Worm (Caenorhabditis elegans) whole organism, L1 larva: ENCODE measurements around the gene orc-2.

ENCODE experiments used
- C04F5.9 ChIP-seq: sonication (generic microtip); optimal IDR thresholded peaks from 2 replicates; lab custom pipeline; 2016; ENCODE audit warnings: missing genetic modification characterization, missing compliant biosample characterization
- C16A3.4 ChIP-seq: fragments of 150-350 bp; optimal IDR thresholded peaks from 2 replicates; lab custom pipeline; 2014; ENCODE audit warnings: missing biosample characterization, missing genetic modification characterization
- C34B4.2 ChIP-seq: sonication (generic microtip); optimal IDR thresholded peaks from 2 replicates; lab custom pipeline; 2017; ENCODE audit warnings: mild to moderate bottlenecking, missing genetic modification characterization, missing compliant biosample characterization
- Y116A8C.19 ChIP-seq: sonication (generic microtip); optimal IDR thresholded peaks from 2 replicates; lab custom pipeline; 2016; ENCODE audit warnings: missing compliant biosample characterization, missing genetic modification characterization, borderline replicate concordance
- blmp-1 ChIP-seq: fragments of 150-350 bp; optimal IDR thresholded peaks from 2 replicates; lab custom pipeline; 2014; ENCODE audit warnings: missing biosample characterization, missing genetic modification characterization
- ceh-82 ChIP-seq, 3 experiments: fragments of 150-350 bp in 1 of 3; sonication (generic microtip) in 2 of 3; optimal IDR thresholded peaks; 2 replicates each; lab custom pipeline; 2014 to 2017; ENCODE audit warnings: missing biosample characterization in 3 of 3, missing genetic modification characterization in 3 of 3
- ceh-90 ChIP-seq: sonication (generic microtip); optimal IDR thresholded peaks from 2 replicates; lab custom pipeline; 2016; ENCODE audit warnings: missing genetic modification characterization, missing compliant biosample characterization
- ces-1 ChIP-seq: fragments of 150-350 bp; optimal IDR thresholded peaks from 2 replicates; lab custom pipeline; 2014; ENCODE audit warnings: missing biosample characterization, missing genetic modification reagents, missing genetic modification characterization
- dpl-1 ChIP-seq, 3 experiments: fragments of 150-350 bp in 2 of 3; sonication (generic microtip) in 1 of 3; optimal IDR thresholded peaks; 2 replicates each; lab custom pipeline; 2014 to 2017; ENCODE audit warnings: missing biosample characterization in 3 of 3, missing genetic modification characterization in 3 of 3, missing genetic modification reagents in 3 of 3
- dsc-1 ChIP-seq: sonication (generic microtip); optimal IDR thresholded peaks from 2 replicates; lab custom pipeline; 2016; ENCODE audit warnings: mild to moderate bottlenecking, missing genetic modification characterization, missing compliant biosample characterization
- efl-1 ChIP-seq, 4 experiments: fragments of 150-350 bp; optimal IDR thresholded peaks in 3 of 4; peaks in 1 of 4; 1 replicate in 1 of 4; 2 replicates in 3 of 4; lab custom pipeline; 2014; ENCODE audit warnings: missing biosample characterization in 2 of 4, missing genetic modification characterization in 2 of 4, missing genetic modification reagents in 2 of 4
- egl-27 ChIP-seq, 2 experiments: fragments of 150-350 bp in 1 of 2; sonication (generic microtip); optimal IDR thresholded peaks; 3 replicates each; lab custom pipeline; 2017 to 2018; ENCODE audit warnings: missing biosample characterization in 2 of 2, missing genetic modification characterization in 2 of 2, missing genetic modification reagents in 2 of 2
- elt-2 ChIP-seq: sonication (generic microtip); optimal IDR thresholded peaks from 2 replicates; lab custom pipeline; 2016; ENCODE audit warnings: missing genetic modification characterization, mild to moderate bottlenecking, inconsistent platforms, missing compliant biosample characterization, missing genetic modification reagents
- elt-3 ChIP-seq, 6 experiments: fragments of 150-350 bp in 1 of 6; sonication (generic microtip); optimal IDR thresholded peaks; 2 replicates each; lab custom pipeline; 2017 to 2018; ENCODE audit warnings: missing biosample characterization in 6 of 6, missing genetic modification characterization in 6 of 6, inconsistent platforms in 1 of 6
- ets-5 ChIP-seq: fragments of 200-800 bp; sonication (Bioruptor generic); IDR thresholded peaks from 2 replicates; pipeline ENCODE4 v1.3.6; 2022; ENCODE audit warnings: missing genetic modification characterization, missing compliant biosample characterization
- fkh-8 ChIP-seq: sonication (generic microtip); optimal IDR thresholded peaks from 2 replicates; lab custom pipeline; 2016; ENCODE audit warnings: mild to moderate bottlenecking, missing genetic modification characterization, missing compliant biosample characterization
- grh-1 ChIP-seq: fragments of 200-800 bp; sonication (Bioruptor generic); IDR thresholded peaks from 2 replicates; pipeline ENCODE4 v1.3.6; 2022; ENCODE audit warnings: missing genetic modification reagents, missing genetic modification characterization, missing compliant biosample characterization
- hlh-4 ChIP-seq: sonication (generic microtip); optimal IDR thresholded peaks from 2 replicates; lab custom pipeline; 2016; ENCODE audit warnings: mild to moderate bottlenecking, missing genetic modification characterization, missing compliant biosample characterization
- hpl-2 ChIP-seq: fragments of 150-350 bp; optimal IDR thresholded peaks from 2 replicates; lab custom pipeline; 2014; ENCODE audit warnings: missing biosample characterization, missing genetic modification reagents, missing genetic modification characterization
- isw-1 ChIP-seq: fragments of 200-800 bp; sonication (Bioruptor generic); IDR thresholded peaks from 2 replicates; pipeline ENCODE4 v1.3.6; 2022; ENCODE audit warnings: missing genetic modification characterization, missing compliant biosample characterization
- lin-13 ChIP-seq: fragments of 150-350 bp; optimal IDR thresholded peaks from 2 replicates; lab custom pipeline; 2014; ENCODE audit warnings: missing biosample characterization, missing genetic modification reagents, missing genetic modification characterization
- lin-14 ChIP-seq: fragments of 200-800 bp; sonication (Bioruptor generic); optimal IDR thresholded peaks from 2 replicates; lab custom pipeline; 2018; ENCODE audit warnings: mild to moderate bottlenecking, missing genetic modification characterization, moderate library complexity, missing compliant biosample characterization
- lin-15B ChIP-seq: fragments of 150-350 bp; sonication (generic microtip); optimal IDR thresholded peaks from 3 replicates; lab custom pipeline; 2014; ENCODE audit warnings: missing biosample characterization, missing genetic modification characterization
- lin-35 ChIP-seq, 2 experiments: fragments of 150-350 bp; optimal IDR thresholded peaks; 2 replicates each; lab custom pipeline; 2014; ENCODE audit warnings: missing biosample characterization in 2 of 2, missing genetic modification characterization in 2 of 2, missing genetic modification reagents in 2 of 2
- lin-39 ChIP-seq: fragments of 150-350 bp; optimal IDR thresholded peaks from 2 replicates; lab custom pipeline; 2014; ENCODE audit warnings: missing biosample characterization, missing genetic modification reagents, missing genetic modification characterization
- lir-3 ChIP-seq: sonication (generic microtip); optimal IDR thresholded peaks from 2 replicates; lab custom pipeline; 2016; ENCODE audit warnings: mild to moderate bottlenecking, missing genetic modification characterization, moderate library complexity, missing compliant biosample characterization; ENCODE audit not compliant: poor library complexity
- lsy-2 ChIP-seq, 2 experiments: fragments of 150-350 bp; optimal IDR thresholded peaks; 2 replicates each; lab custom pipeline; 2014; ENCODE audit warnings: missing biosample characterization in 2 of 2, missing genetic modification characterization in 2 of 2
- nhr-12 ChIP-seq: sonication (generic microtip); optimal IDR thresholded peaks from 2 replicates; lab custom pipeline; 2017; ENCODE audit warnings: missing biosample characterization, missing genetic modification characterization
- nhr-20 ChIP-seq: sonication (generic microtip); optimal IDR thresholded peaks from 2 replicates; lab custom pipeline; 2016; ENCODE audit warnings: mild to moderate bottlenecking, missing genetic modification characterization, missing compliant biosample characterization
- nhr-28 ChIP-seq: fragments of 150-350 bp; optimal IDR thresholded peaks from 2 replicates; lab custom pipeline; 2014; ENCODE audit warnings: missing biosample characterization, missing genetic modification characterization
- nhr-85 ChIP-seq: sonication (generic microtip); peaks from one replicate; lab custom pipeline; 2016; ENCODE audit warnings: missing genetic modification characterization, inconsistent platforms, missing compliant biosample characterization
- nhr-90 ChIP-seq: sonication (generic microtip); optimal IDR thresholded peaks from 2 replicates; lab custom pipeline; 2016; ENCODE audit warnings: mild to moderate bottlenecking, missing genetic modification characterization, missing compliant biosample characterization; ENCODE audit not compliant: poor library complexity
- pag-3 ChIP-seq: sonication (generic microtip); optimal IDR thresholded peaks from 2 replicates; lab custom pipeline; 2017; ENCODE audit warnings: missing genetic modification characterization, mild to moderate bottlenecking, missing compliant biosample characterization, antibody characterized with exemption, borderline replicate concordance; ENCODE audit not compliant: insufficient read depth
- pax-3 ChIP-seq: fragments of 200-800 bp; sonication (Bioruptor generic); optimal IDR thresholded peaks from 2 replicates; lab custom pipeline; 2018; ENCODE audit warnings: mild to moderate bottlenecking, missing genetic modification characterization, moderate library complexity, missing compliant biosample characterization
- pqm-1 ChIP-seq: sonication (generic microtip); optimal IDR thresholded peaks from 3 replicates; lab custom pipeline; 2017; ENCODE audit warnings: missing biosample characterization, missing genetic modification characterization
- snu-23 ChIP-seq: sonication (generic microtip); optimal IDR thresholded peaks from 2 replicates; lab custom pipeline; 2016; ENCODE audit warnings: missing genetic modification characterization, missing compliant biosample characterization
- sox-4 ChIP-seq: sonication (generic microtip); optimal IDR thresholded peaks from 2 replicates; lab custom pipeline; 2016; ENCODE audit warnings: missing genetic modification characterization, missing compliant biosample characterization
- sptf-1 ChIP-seq: fragments of 150-350 bp; optimal IDR thresholded peaks from 2 replicates; lab custom pipeline; 2014; ENCODE audit warnings: missing biosample characterization, missing genetic modification characterization
- tlp-1 ChIP-seq: fragments of 150-350 bp; optimal IDR thresholded peaks from 2 replicates; lab custom pipeline; 2014; ENCODE audit warnings: missing biosample characterization, missing genetic modification characterization
- unc-130 ChIP-seq: fragments of 150-350 bp; optimal IDR thresholded peaks from 2 replicates; lab custom pipeline; 2017; ENCODE audit warnings: missing biosample characterization, missing genetic modification characterization, inconsistent platforms
- unc-62 ChIP-seq: fragments of 150-350 bp; optimal IDR thresholded peaks from 2 replicates; lab custom pipeline; 2014; ENCODE audit warnings: missing biosample characterization, missing genetic modification reagents, missing genetic modification characterization
- unc-86 ChIP-seq: sonication (generic microtip); optimal IDR thresholded peaks from 2 replicates; lab custom pipeline; 2016; ENCODE audit warnings: missing genetic modification characterization, missing compliant biosample characterization
- unc-98 ChIP-seq: fragments of 200-800 bp; sonication (Bioruptor generic); IDR thresholded peaks from 2 replicates; pipeline ENCODE4 v1.3.6; 2022; ENCODE audit warnings: missing genetic modification characterization, missing compliant biosample characterization
- zag-1 ChIP-seq: fragments of 150-350 bp; optimal IDR thresholded peaks from 2 replicates; lab custom pipeline; 2014; ENCODE audit warnings: missing biosample characterization, missing genetic modification characterization
- zip-4 ChIP-seq: fragments of 200-800 bp; sonication (Bioruptor generic); optimal IDR thresholded peaks from 2 replicates; lab custom pipeline; 2018; ENCODE audit warnings: mild to moderate bottlenecking, missing genetic modification characterization, moderate library complexity, missing compliant biosample characterization
- ztf-11 ChIP-seq, 2 experiments: sonication (generic microtip); optimal IDR thresholded peaks; 2 replicates each; lab custom pipeline; 2016 to 2017; ENCODE audit warnings: missing genetic modification characterization in 2 of 2, missing biosample characterization in 1 of 2, missing compliant biosample characterization in 1 of 2
- ztf-4 ChIP-seq: fragments of 150-350 bp; optimal IDR thresholded peaks from 2 replicates; lab custom pipeline; 2014; ENCODE audit warnings: missing biosample characterization, missing genetic modification characterization

Gene orc-2

DNA sequence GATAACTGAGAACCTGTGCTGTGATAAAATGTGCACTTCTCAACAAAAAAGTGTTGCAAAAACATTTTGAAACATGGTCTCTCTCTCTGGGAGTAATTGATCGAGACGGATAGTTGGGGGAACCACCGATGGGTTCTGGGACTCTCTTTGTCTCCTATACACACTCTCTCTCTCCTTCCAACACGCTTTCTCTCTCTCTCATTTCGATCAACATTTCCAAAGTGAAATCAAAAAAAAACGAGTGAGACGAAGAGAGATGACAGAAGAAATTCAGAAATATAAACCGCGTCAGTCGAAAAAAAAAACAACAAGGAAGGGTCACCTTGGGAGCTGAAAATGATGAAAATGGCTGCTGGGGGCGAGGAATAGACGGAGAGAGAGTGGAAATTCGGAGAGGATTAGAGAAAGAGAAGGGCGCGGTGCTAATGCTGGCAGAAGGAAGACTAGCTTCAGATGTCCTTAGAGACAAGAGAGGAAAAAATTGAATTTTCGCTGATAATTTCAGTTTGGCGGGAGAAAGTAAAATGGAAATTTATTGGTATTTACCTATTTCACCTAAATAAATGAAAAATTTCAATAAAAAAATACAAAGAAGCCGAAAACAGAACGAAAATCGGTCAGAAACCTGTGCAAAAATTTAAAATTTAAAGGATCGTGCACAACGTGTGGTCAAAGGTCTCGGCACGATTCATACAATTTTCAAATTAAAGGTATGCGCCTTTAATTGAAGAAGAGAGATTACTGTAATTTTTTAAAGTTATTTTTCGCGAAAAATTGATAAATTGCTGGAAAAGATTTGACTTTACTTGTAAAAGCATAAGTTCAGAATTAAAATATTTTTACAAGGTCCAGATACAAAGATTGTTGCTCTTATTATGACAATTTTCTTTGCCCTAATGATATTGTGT is 10.7 kb upstream of the orc-2 start (continued):
- TF ChIP-seq nhr-28 (tag; lab: Kevin White, UChicago) = no peak
- no peak for TF ChIP-seq isw-1 (GFP tag; lab: Robert Waterston, UW)
- TF ChIP-seq snu-23 (GFP tag; lab: Kevin White, UChicago) = peak; percentile 36
- no peak for TF ChIP-seq C16A3.4 (tag; lab: Kevin White, UChicago)
- TF ChIP-seq ceh-82 (tag; optimal IDR thresholded peaks at IDR 0.05; lab: Kevin White, UChicago) = no peak
- no peak for TF ChIP-seq hpl-2 (GFP tag; lab: Kevin White, UChicago)
- no peak for TF ChIP-seq C34B4.2 (tag; lab: Kevin White, UChicago)
- TF ChIP-seq tlp-1 (tag; lab: Kevin White, UChicago) = no peak
- peak; percentile 61 for TF ChIP-seq lin-14 (GFP tag; lab: Kevin White, UChicago)
- no peak for TF ChIP-seq lin-35 (GFP tag; optimal IDR thresholded peaks at IDR 0.05; lab: Kevin White, UChicago)
- TF ChIP-seq lsy-2 (tag; optimal IDR thresholded peaks at IDR 0.05; lab: Kevin White, UChicago) = peak in 1 of 2 experiments; percentile 47
- TF ChIP-seq Y116A8C.19 (tag; lab: Kevin White, UChicago) = no peak
- no peak for TF ChIP-seq elt-2 (tag; lab: Kevin White, UChicago)
- TF ChIP-seq blmp-1 = peak; percentile 93
- no peak for TF ChIP-seq pqm-1 (tag; lab: Kevin White, UChicago)
- TF ChIP-seq sptf-1 (tag; lab: Kevin White, UChicago) = no peak
- no peak for TF ChIP-seq sox-4 (tag; lab: Kevin White, UChicago)
- TF ChIP-seq lin-13 (GFP tag; lab: Kevin White, UChicago) = no peak
- TF ChIP-seq ztf-4 (tag; lab: Kevin White, UChicago) = no peak
- no peak for TF ChIP-seq dsc-1 (tag; lab: Kevin White, UChicago)
- TF ChIP-seq zip-4 (GFP tag; lab: Kevin White, UChicago) = no peak
- peak in 1 of 6 experiments; percentile 19 for TF ChIP-seq elt-3 (tag; optimal IDR thresholded peaks at IDR 0.05; lab: Kevin White, UChicago)
- TF ChIP-seq unc-62 (GFP tag; lab: Kevin White, UChicago) = no peak
- TF ChIP-seq unc-86 (tag; lab: Kevin White, UChicago) = no peak
- TF ChIP-seq lin-15B (tag; lab: Kevin White, UChicago) = no peak
- TF ChIP-seq pag-3 (tag; lab: Kevin White, UChicago) = no peak
- TF ChIP-seq dpl-1 (GFP tag; optimal IDR thresholded peaks at IDR 0.05; lab: Kevin White, UChicago) = no peak
- no peak for TF ChIP-seq fkh-8 (tag; lab: Kevin White, UChicago)
- TF ChIP-seq lir-3 (tag; lab: Kevin White, UChicago) = no peak
- no peak for TF ChIP-seq hlh-4 (tag; lab: Kevin White, UChicago)
- TF ChIP-seq nhr-90 (tag; lab: Kevin White, UChicago) = no peak
- TF ChIP-seq unc-98 (GFP tag; lab: Robert Waterston, UW) = no peak
- no peak for TF ChIP-seq ets-5 (GFP tag; lab: Robert Waterston, UW)
- TF ChIP-seq nhr-12 = no peak
- TF ChIP-seq C04F5.9 (tag; lab: Kevin White, UChicago) = peak; percentile 17
- TF ChIP-seq nhr-20 = peak; percentile 29
- TF ChIP-seq grh-1 = no peak
- TF ChIP-seq unc-130 (tag; lab: Kevin White, UChicago) = no peak

DNA sequence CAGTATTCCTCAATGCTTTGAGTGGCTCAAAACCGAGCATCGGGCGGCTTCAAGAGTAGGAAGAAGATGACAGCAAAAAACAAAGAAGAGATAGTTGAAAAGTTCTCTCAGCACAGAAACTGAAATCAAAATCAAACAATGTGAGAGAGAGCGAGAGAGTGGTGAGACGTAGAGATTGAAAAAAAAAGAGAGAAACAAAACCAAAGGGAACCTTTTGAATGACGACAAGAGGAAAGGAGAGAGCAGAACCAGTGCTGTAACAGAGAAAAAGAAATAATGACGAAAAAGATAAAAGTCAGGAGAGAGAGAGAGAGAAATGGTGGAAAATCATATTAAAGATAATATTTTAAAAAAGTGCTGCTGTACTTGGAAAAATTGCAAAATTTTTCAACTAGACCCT is 6.5 kb upstream of the orc-2 start:
- TF ChIP-seq ztf-4 (tag; lab: Kevin White, UChicago) (peak; percentile 2), unc-98 (GFP tag; lab: Robert Waterston, UW) (no peak; the same call in 1 of the 2 replicates), snu-23 (GFP tag; lab: Kevin White, UChicago) (peak; percentile 51), pax-3 (tag; lab: Kevin White, UChicago) (no peak), egl-27 (tag; optimal IDR thresholded peaks at IDR 0.05; lab: Kevin White, UChicago) (no peak), unc-62 (GFP tag; lab: Kevin White, UChicago) (no peak), lsy-2 (tag; optimal IDR thresholded peaks at IDR 0.05; lab: Kevin White, UChicago) (peak; percentile 62 to 81), C16A3.4 (tag; lab: Kevin White, UChicago) (no peak), ceh-90 (tag; lab: Kevin White, UChicago) (no peak), lir-3 (tag; lab: Kevin White, UChicago) (no peak), ets-5 (GFP tag; lab: Robert Waterston, UW) (no peak), sptf-1 (tag; lab: Kevin White, UChicago) (no peak), lin-39 (tag; lab: Kevin White, UChicago) (no peak), zag-1 (no peak), elt-2 (tag; lab: Kevin White, UChicago) (peak; percentile 11), efl-1 (optimal IDR thresholded peaks at IDR 0.05; lab: Kevin White, UChicago) (peak; percentile 33 to 42), efl-1 (GFP tag; optimal IDR thresholded peaks at IDR 0.05 in 1 of 2; lab: Kevin White, UChicago) (no peak), nhr-85 (tag; lab: Kevin White, UChicago) (no peak), blmp-1 (no peak), ztf-11 (tag; optimal IDR thresholded peaks at IDR 0.05; lab: Kevin White, UChicago) (no peak), ces-1 (no peak), unc-86 (tag; lab: Kevin White, UChicago) (no peak)
